Worm (Caenorhabditis elegans) whole organism, L3 larva: Measurements from ENCODE around the gene mks-1.

ENCODE experiments used
- R02D3.7 ChIP-seq: fragments of 150-350 bp; optimal IDR thresholded peaks from 2 replicates; lab custom pipeline; 2014; ENCODE audit warnings: missing biosample characterization, missing genetic modification characterization
- ama-1 ChIP-seq: fragments of 150-350 bp; optimal IDR thresholded peaks from 2 replicates; lab custom pipeline; 2018
- ceh-16 ChIP-seq: sonication (generic microtip); optimal IDR thresholded peaks from 2 replicates; lab custom pipeline; 2017; ENCODE audit warnings: missing biosample characterization, missing genetic modification characterization
- daf-12 ChIP-seq: fragments of 150-350 bp; optimal IDR thresholded peaks from 2 replicates; lab custom pipeline; 2014; ENCODE audit warnings: missing biosample characterization, missing genetic modification reagents, missing genetic modification characterization
- egl-27 ChIP-seq: sonication (generic microtip); optimal IDR thresholded peaks from 4 replicates; lab custom pipeline; 2017; ENCODE audit warnings: missing biosample characterization, missing genetic modification reagents, missing genetic modification characterization
- egl-5 ChIP-seq: fragments of 150-350 bp; optimal IDR thresholded peaks from 2 replicates; lab custom pipeline; 2017; ENCODE audit warnings: missing biosample characterization, missing genetic modification reagents, missing genetic modification characterization, inconsistent platforms
- elt-1 ChIP-seq: fragments of 150-350 bp; optimal IDR thresholded peaks from 2 replicates; lab custom pipeline; 2014; ENCODE audit warnings: missing biosample characterization, missing genetic modification characterization
- elt-2 ChIP-seq: sonication (generic microtip); optimal IDR thresholded peaks from 2 replicates; lab custom pipeline; 2016; ENCODE audit warnings: missing genetic modification reagents, mild to moderate bottlenecking, missing genetic modification characterization, missing compliant biosample characterization
- elt-3 ChIP-seq, 3 experiments: fragments of 150-350 bp in 1 of 3; sonication (generic microtip) in 2 of 3; optimal IDR thresholded peaks; 2 replicates in 2 of 3; 4 replicates in 1 of 3; lab custom pipeline; 2014 to 2017; ENCODE audit warnings: missing biosample characterization in 3 of 3, missing genetic modification characterization in 3 of 3
- eor-1 ChIP-seq, 2 experiments: fragments of 150-350 bp; optimal IDR thresholded peaks; 2 replicates each; lab custom pipeline; 2014 to 2018; ENCODE audit warnings: missing biosample characterization in 2 of 2, missing genetic modification characterization in 2 of 2
- fkh-2 ChIP-seq: fragments of 150-350 bp; optimal IDR thresholded peaks from 2 replicates; lab custom pipeline; 2014; ENCODE audit warnings: missing biosample characterization, missing genetic modification reagents, missing genetic modification characterization
- fos-1 ChIP-seq: fragments of 150-350 bp; optimal IDR thresholded peaks from 2 replicates; lab custom pipeline; 2014; ENCODE audit warnings: missing biosample characterization, missing genetic modification characterization
- hmg-11 ChIP-seq: sonication (generic microtip); optimal IDR thresholded peaks from 2 replicates; lab custom pipeline; 2016; ENCODE audit warnings: missing genetic modification characterization, missing compliant biosample characterization
- jun-1 ChIP-seq: fragments of 150-350 bp; optimal IDR thresholded peaks from 2 replicates; lab custom pipeline; 2014; ENCODE audit warnings: missing biosample characterization, missing genetic modification reagents, missing genetic modification characterization
- lin-15B ChIP-seq: fragments of 150-350 bp; optimal IDR thresholded peaks from 2 replicates; lab custom pipeline; 2014; ENCODE audit warnings: missing biosample characterization, missing genetic modification characterization
- lin-39 ChIP-seq: fragments of 150-350 bp; optimal IDR thresholded peaks from 2 replicates; lab custom pipeline; 2018; ENCODE audit warnings: missing biosample characterization, missing genetic modification reagents, missing genetic modification characterization
- lsy-12 ChIP-seq: sonication (generic microtip); optimal IDR thresholded peaks from 2 replicates; lab custom pipeline; 2016; ENCODE audit warnings: mild to moderate bottlenecking, missing genetic modification characterization, missing compliant biosample characterization
- mdl-1 ChIP-seq: fragments of 150-350 bp; optimal IDR thresholded peaks from 2 replicates; lab custom pipeline; 2014; ENCODE audit warnings: missing biosample characterization, missing genetic modification characterization
- mml-1 ChIP-seq: fragments of 150-350 bp; sonication (generic microtip); optimal IDR thresholded peaks from 3 replicates; lab custom pipeline; 2014; ENCODE audit warnings: missing biosample characterization, missing genetic modification characterization
- nfya-1 ChIP-seq: sonication (generic microtip); optimal IDR thresholded peaks from 2 replicates; lab custom pipeline; 2017; ENCODE audit warnings: missing genetic modification characterization, mild to moderate bottlenecking, missing compliant biosample characterization, antibody characterized with exemption, moderate library complexity; ENCODE audit not compliant: insufficient read depth
- nhr-11 ChIP-seq: fragments of 150-350 bp; optimal IDR thresholded peaks from 2 replicates; lab custom pipeline; 2014; ENCODE audit warnings: missing biosample characterization, missing genetic modification characterization
- nhr-23 ChIP-seq: fragments of 150-350 bp; optimal IDR thresholded peaks from 2 replicates; lab custom pipeline; 2014; ENCODE audit warnings: missing biosample characterization, missing genetic modification reagents, missing genetic modification characterization
- nhr-237 ChIP-seq: fragments of 150-350 bp; optimal IDR thresholded peaks from 2 replicates; lab custom pipeline; 2014; ENCODE audit warnings: missing biosample characterization, missing genetic modification characterization
- nhr-25 ChIP-seq: sonication (generic microtip); optimal IDR thresholded peaks from 2 replicates; lab custom pipeline; 2017; ENCODE audit warnings: missing biosample characterization, missing genetic modification characterization
- nhr-28 ChIP-seq: fragments of 150-350 bp; optimal IDR thresholded peaks from 2 replicates; lab custom pipeline; 2014; ENCODE audit warnings: missing biosample characterization, missing genetic modification characterization
- nhr-67 ChIP-seq: fragments of 150-350 bp; optimal IDR thresholded peaks from 2 replicates; lab custom pipeline; 2014; ENCODE audit warnings: missing biosample characterization, missing genetic modification characterization
- nhr-77 ChIP-seq: fragments of 150-350 bp; optimal IDR thresholded peaks from 2 replicates; lab custom pipeline; 2014; ENCODE audit warnings: missing biosample characterization, missing genetic modification characterization
- pha-4 ChIP-seq: fragments of 150-350 bp; optimal IDR thresholded peaks from 2 replicates; lab custom pipeline; 2014; ENCODE audit warnings: missing biosample characterization, missing genetic modification reagents, missing genetic modification characterization
- sea-2 ChIP-seq: fragments of 150-350 bp; sonication (generic microtip); optimal IDR thresholded peaks from 4 replicates; lab custom pipeline; 2014; ENCODE audit warnings: missing biosample characterization, missing genetic modification reagents, missing genetic modification characterization
- snpc-4 ChIP-seq: fragments of 150-350 bp; optimal IDR thresholded peaks from 2 replicates; lab custom pipeline; 2014; ENCODE audit warnings: missing biosample characterization, missing genetic modification characterization
- tbx-2 ChIP-seq: sonication (generic microtip); optimal IDR thresholded peaks from 2 replicates; lab custom pipeline; 2016; ENCODE audit warnings: mild to moderate bottlenecking, missing genetic modification characterization, missing compliant biosample characterization
- unc-39 ChIP-seq: sonication (generic microtip); optimal IDR thresholded peaks from 4 replicates; lab custom pipeline; 2017; ENCODE audit warnings: missing biosample characterization, missing genetic modification characterization
- unc-62 ChIP-seq: fragments of 150-350 bp; sonication (generic microtip); optimal IDR thresholded peaks from 4 replicates; lab custom pipeline; 2014; ENCODE audit warnings: missing biosample characterization, missing genetic modification reagents, missing genetic modification characterization
- zag-1 ChIP-seq: fragments of 150-350 bp; optimal IDR thresholded peaks from 2 replicates; lab custom pipeline; 2014; ENCODE audit warnings: missing biosample characterization, missing genetic modification characterization
- ztf-11 ChIP-seq: fragments of 150-350 bp; optimal IDR thresholded peaks from 2 replicates; lab custom pipeline; 2014; ENCODE audit warnings: missing biosample characterization, missing genetic modification characterization
- ztf-4 ChIP-seq: fragments of 150-350 bp; optimal IDR thresholded peaks from 2 replicates; lab custom pipeline; 2014; ENCODE audit warnings: missing biosample characterization, missing genetic modification characterization

The mks-1 gene

ce11 chrIII:3174985-3175384 lies 11.1 kb upstream of the mks-1 start, which contains the start of gene R148.3 (continued):
- TF ChIP-seq ama-1 (lab: Kevin White, UChicago) = no peak
- no peak for TF ChIP-seq nhr-237 (tag; lab: Kevin White, UChicago)
- TF ChIP-seq elt-1 (tag; lab: Kevin White, UChicago) = no peak
- peak; percentile 30 for TF ChIP-seq lin-39 (tag; lab: Kevin White, UChicago)
- no peak for TF ChIP-seq lsy-12 (tag; lab: Kevin White, UChicago)
- no peak for TF ChIP-seq mml-1 (tag; lab: Kevin White, UChicago)
- no peak for TF ChIP-seq zag-1 (tag; lab: Kevin White, UChicago)

ce11 chrIII:3176775-3177174 lies 9.3 kb upstream of the mks-1 start:
- TF ChIP-seq nhr-77 (tag; lab: Kevin White, UChicago) (no peak), tbx-2 (tag; lab: Kevin White, UChicago) (no peak), lin-15B (no peak), elt-3 (tag; optimal IDR thresholded peaks at IDR 0.05; lab: Kevin White, UChicago) (no peak), snpc-4 (tag; lab: Kevin White, UChicago) (no peak), nhr-237 (tag; lab: Kevin White, UChicago) (no peak), nhr-23 (tag; lab: Kevin White, UChicago) (no peak), mml-1 (tag; lab: Kevin White, UChicago) (no peak), eor-1 (tag; optimal IDR thresholded peaks at IDR 0.05; lab: Kevin White, UChicago) (no peak), hmg-11 (tag; lab: Kevin White, UChicago) (no peak)
- TF ChIP-seq, all 47 proteins: peak for 0

- no peak for TF ChIP-seq nhr-77 (tag; lab: Kevin White, UChicago)
- TF ChIP-seq sea-2 (GFP tag; lab: Kevin White, UChicago) = no peak
- TF ChIP-seq mdl-1 = no peak
- TF ChIP-seq ztf-4 (tag; lab: Kevin White, UChicago) = no peak
- no peak for TF ChIP-seq egl-27 (tag; lab: Kevin White, UChicago)
- TF ChIP-seq unc-62 = no peak
- TF ChIP-seq nfya-1 = no peak
- no peak for TF ChIP-seq jun-1 (tag; lab: Kevin White, UChicago)
- TF ChIP-seq R02D3.7 = no peak
- no peak for TF ChIP-seq nhr-11
- TF ChIP-seq, all 47 proteins: peak for 0
These were observed 6.2 kb upstream of the mks-1 start for ce11 chrIII:3179855-3180254.

DNA sequence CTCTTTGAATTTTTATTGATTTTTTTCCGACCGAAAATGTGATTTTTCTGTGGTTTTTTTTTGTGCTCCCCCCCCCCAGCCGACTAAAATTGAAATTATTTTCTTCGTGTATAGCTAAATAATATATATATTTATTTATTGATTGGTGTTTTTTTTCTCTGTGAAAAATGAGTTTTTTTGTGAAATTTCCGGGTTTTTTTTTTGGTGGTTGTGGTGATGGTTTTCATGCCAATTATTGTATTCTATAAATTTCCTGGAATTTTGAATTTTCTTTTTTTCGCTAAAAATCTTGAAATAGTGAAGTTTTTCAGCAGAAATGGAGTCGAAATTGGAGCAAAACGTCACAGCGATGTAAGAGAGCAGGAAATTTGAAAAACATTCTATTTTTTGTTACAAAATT lies 2.7 kb upstream of the mks-1 start, which contains the start of gene lmtr-5:
TSS of gene lmtr-5 (plus strand) at position 301 of the 400 bp plus-strand sequence.
- TF ChIP-seq lin-39 (tag; lab: Kevin White, UChicago) (no peak), daf-12 (tag; lab: Kevin White, UChicago) (no peak), fkh-2 (no peak), nhr-28 (tag; lab: Kevin White, UChicago) (no peak), pha-4 (no peak), nhr-67 (no peak)

ce11 chrIII:3185232-3185631 lies 848 bp upstream of the mks-1 start:
- TF ChIP-seq sea-2 (GFP tag; lab: Kevin White, UChicago) (no peak), eor-1 (tag; optimal IDR thresholded peaks at IDR 0.05; lab: Kevin White, UChicago) (no peak), lin-39 (tag; lab: Kevin White, UChicago) (no peak), ztf-11 (tag; lab: Kevin White, UChicago) (no peak), nhr-25 (no peak), zag-1 (tag; lab: Kevin White, UChicago) (no peak), fos-1 (tag; lab: Kevin White, UChicago) (no peak), ceh-16 (no peak), elt-2 (no peak), unc-39 (tag; lab: Kevin White, UChicago) (no peak), egl-5 (tag; lab: Kevin White, UChicago) (no peak), nhr-23 (tag; lab: Kevin White, UChicago) (no peak)
